Fruit fly (Drosophila melanogaster): ENCODE results near the gene vir-1.
A peak's percentile ranks its signal among the peaks of the same experiment; 100 is the strongest.

The vir-1 gene

dm6 chr2L:12423106-12423836, at the start of gene vir-1:
Gene vir-1, minus strand, starts transcription at chr2L:12423439.
- no peak for TF ChIP-seq CG17801 (GFP tag; optimal IDR thresholded peaks at IDR 0.05; ENCODE audit: partially characterized antibody)

- TF ChIP-seq CG17801 (GFP tag; optimal IDR thresholded peaks at IDR 0.05; ENCODE audit: partially characterized antibody) = no peak
These were observed 49.7 kb upstream of the vir-1 start for dm6 chr2L:12472988-12473387.

DNA sequence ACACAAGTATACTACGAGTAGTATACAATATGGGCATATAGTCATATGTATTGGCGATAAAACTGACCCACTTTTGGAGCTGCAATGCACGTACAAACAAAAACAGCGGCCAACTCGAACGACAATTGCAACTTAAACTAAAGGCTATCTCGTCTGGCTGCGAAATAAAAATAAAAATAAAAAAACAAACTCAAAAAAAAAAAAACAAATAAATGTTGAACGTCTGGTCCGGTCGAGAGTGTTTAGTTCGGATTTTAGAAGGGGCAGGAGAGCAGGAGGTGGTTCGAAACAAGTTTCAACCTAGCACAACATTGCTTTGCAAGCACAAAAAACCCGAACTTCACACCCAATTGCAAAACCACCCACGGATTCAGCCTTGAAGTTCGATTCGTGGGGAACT, 48.7 kb upstream of the vir-1 start:
- TF ChIP-seq CG17801 (GFP tag; optimal IDR thresholded peaks at IDR 0.05; ENCODE audit: partially characterized antibody) = no peak

DNA sequence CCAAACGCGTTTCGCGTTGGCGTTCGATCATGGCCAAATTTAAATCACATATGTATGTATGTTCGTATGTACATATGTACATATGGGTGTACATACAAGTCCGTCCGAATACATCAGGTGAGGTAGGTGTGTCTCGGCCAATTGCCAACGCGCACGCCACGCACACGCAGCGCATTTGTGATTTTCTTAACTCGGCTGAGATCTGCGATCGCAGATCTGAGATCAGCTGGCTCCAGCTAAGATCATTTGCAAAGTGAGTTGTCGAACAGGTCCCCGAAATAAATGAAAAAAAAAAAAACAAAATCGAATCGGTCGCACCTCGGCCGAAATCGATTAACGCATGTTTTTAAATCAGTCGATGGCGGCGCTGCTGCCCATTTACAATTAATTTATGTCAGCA, 46.0 kb upstream of the vir-1 start:
- no peak for TF ChIP-seq CG17801 (GFP tag; optimal IDR thresholded peaks at IDR 0.05; ENCODE audit: partially characterized antibody)

DNA sequence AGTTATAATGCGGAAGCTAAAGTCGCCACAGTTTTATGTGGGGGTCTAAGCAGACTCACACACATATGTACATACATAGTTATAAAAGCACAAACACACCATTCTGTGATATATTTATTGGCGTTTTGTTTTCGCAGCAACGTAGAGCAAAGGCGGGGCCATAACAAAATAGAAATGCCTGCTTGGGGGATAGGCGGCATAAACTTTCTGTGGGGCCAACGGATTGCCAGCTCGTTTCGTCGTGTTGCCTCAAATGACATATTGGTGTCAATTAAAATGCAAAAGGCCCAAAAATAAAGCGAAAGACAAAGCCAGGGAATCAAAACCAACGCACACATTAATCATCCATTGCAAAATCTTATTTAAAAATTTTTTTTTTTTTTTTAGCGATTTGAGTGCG, 45.6 kb upstream of the vir-1 start:
- no peak for TF ChIP-seq CG17801 (GFP tag; optimal IDR thresholded peaks at IDR 0.05; ENCODE audit: partially characterized antibody)

DNA sequence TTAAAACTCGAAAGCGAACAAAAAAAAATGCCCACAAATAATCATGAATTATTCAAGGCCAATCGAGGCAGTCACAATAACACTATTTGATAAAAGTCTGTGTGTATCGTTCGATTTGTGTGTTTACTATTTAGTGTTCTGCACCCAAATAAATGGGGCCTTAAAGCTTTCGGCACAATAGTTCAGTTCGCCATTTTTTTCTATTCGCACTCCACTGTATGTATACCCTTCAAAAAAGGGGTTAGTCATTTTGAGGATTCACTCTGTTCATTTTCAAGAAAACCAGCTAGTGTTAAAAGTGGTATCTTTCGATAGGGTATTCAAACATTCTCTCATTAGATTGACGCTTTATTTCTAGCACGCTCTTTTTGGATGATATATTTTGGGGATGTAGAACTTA, 44.4 kb upstream of the vir-1 start:
- TF ChIP-seq CG17801 (GFP tag; optimal IDR thresholded peaks at IDR 0.05; ENCODE audit: partially characterized antibody) = peak; percentile 17

DNA sequence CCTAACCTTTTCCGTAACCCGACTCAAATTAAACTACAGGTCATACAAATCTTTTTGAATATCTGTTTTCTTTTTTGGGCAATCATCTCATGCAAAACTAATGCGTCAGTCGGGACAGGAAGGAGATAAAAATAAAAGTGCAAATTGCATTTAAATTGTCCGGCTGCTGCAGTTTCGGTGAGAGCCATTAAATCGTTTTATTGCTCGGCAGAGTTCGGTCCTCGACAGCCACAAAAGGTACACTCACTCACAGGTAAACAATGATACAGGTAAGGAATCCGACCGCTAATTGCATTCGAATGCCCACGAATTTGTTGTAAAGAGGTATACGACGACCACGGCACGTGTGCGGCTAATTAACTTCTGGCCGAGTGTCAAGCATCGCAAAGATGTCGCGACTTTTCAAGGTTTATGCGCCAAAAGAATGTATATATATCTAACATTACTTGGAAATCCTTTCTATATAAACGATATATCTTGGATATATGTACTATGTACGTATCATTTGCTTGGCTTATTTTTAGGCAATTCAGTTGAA, 43.3 kb upstream of the vir-1 start:
- no peak for TF ChIP-seq CG17801 (GFP tag; optimal IDR thresholded peaks at IDR 0.05; ENCODE audit: partially characterized antibody)

- no peak for TF ChIP-seq CG17801 (GFP tag; optimal IDR thresholded peaks at IDR 0.05; ENCODE audit: partially characterized antibody)
These were observed 42.1 kb upstream of the vir-1 start for dm6 chr2L:12465164-12466011.

dm6 chr2L:12464065-12464464, 40.8 kb upstream of the vir-1 start:
- TF ChIP-seq CG17801 (GFP tag; optimal IDR thresholded peaks at IDR 0.05; ENCODE audit: partially characterized antibody) = no peak

dm6 chr2L:12463037-12463436, 39.8 kb upstream of the vir-1 start:
- TF ChIP-seq CG17801 (GFP tag; optimal IDR thresholded peaks at IDR 0.05; ENCODE audit: partially characterized antibody) = no peak

DNA sequence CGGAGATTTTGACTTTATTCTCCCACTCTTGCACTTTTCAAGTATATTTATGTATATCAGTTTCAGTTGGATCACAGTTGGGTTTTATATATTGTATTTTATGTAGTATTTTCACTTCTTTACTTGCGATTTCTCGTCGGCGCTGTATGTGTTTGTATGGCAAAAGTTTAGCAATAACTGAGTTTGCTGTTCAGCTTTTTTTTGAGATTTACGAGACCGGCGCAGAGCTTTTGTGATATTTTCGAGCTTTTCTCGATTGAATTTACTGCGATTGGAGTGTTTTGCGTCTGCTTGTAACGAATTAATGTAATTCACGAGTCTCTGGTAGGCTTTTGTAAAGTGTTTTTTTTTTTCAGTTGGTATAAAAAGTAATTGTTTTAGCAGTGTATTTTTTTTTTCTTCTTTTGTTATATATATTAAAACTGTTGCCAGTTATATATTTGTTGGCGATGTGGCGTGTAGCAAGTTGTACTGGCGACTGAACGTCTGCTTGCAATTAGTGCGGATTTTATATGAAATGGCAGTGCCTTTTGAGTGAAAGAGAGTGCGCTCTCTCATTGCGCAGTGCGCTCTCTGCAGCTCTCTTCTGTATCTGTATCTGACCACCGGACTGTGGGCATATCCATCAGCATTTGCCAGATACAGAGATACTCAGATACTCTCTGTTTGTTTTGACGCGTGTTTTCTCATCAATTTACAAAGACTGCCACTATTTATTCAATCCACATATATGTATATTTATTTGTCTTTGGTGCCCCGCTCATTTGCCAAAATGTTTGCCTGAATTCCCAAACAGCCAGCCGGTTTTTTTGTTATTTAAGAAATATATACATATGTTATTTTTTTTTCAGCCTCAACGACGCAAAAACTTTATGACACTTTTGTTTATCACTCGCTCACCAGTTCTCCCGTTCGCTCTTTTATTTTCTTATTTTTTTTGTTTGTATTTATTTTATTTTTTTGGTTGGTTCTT, 37.8 kb upstream of the vir-1 start:
- peak; percentile 31 for TF ChIP-seq CG17801 (GFP tag; optimal IDR thresholded peaks at IDR 0.05; ENCODE audit: partially characterized antibody)

DNA sequence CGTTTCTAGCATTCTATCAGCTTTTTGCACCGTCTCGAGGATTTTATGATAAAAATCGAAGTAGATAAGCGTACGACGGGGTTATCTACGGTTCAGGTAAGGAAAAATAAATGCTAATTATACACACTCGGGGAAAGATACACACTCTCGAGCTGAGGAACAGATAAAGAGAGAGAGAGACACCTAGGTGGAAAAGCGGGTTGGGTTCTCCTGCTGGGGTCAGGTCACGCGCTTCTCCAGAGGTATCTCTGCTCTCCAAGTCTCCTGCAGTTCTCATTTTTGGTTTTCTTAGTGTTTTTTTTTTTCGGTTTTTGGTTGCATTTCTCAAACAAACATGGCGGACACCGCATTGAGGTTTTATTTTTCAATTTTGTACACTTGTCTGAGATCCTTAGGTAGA, 36.6 kb upstream of the vir-1 start:
- no peak for TF ChIP-seq CG17801 (GFP tag; optimal IDR thresholded peaks at IDR 0.05; ENCODE audit: partially characterized antibody)

DNA sequence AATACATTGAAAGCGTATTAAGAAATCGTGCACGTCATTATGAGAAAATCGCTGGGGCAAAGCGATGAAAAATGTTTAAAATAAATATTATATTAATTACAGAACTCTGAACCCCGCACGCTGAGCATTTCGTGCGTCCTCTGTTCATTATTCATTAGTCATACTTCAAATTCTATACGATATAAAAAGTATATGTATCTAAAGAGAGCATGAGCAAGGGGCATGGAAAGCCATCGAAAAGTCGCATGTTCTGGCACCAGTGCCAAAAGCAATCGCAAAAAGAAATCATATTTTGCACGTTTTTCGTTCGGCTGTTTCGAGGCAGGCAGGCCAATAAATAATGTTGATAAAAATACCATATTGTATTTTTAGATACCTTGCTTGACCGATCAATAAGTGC, 36.0 kb upstream of the vir-1 start:
- TF ChIP-seq CG17801 (GFP tag; optimal IDR thresholded peaks at IDR 0.05; ENCODE audit: partially characterized antibody) = no peak

DNA sequence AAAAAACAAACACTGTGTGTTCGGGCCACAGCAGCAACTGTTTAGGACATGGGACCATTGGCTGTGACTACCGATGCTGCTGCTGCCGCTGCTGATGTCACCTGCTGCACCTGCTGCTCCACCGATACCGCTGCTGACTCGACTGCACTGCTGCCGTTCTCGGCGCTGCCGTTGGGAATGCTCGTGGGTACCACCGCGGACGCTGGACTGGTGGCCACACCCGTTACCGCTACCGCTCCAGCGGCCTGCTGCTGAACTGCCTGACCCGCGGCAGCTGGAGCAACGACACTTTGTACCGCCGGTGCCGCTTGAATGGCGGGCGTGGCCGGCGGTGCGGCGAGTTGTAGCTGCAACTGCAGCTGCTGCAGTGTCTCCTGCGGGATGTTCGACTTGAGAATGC, 34.5 kb upstream of the vir-1 start:
- no peak for TF ChIP-seq CG17801 (GFP tag; optimal IDR thresholded peaks at IDR 0.05; ENCODE audit: partially characterized antibody)

dm6 chr2L:12457201-12457600, 34.0 kb upstream of the vir-1 start:
- TF ChIP-seq CG17801 (GFP tag; optimal IDR thresholded peaks at IDR 0.05; ENCODE audit: partially characterized antibody) = no peak

All from ovary, adult (tissue).